Worm (Caenorhabditis elegans) whole organism, L1 larva: ENCODE measurements around the gene prp-9.

ENCODE experiments used
- C04F5.9 ChIP-seq: sonication (generic microtip); optimal IDR thresholded peaks from 2 replicates; lab custom pipeline; 2016; ENCODE audit warnings: missing genetic modification characterization, missing compliant biosample characterization
- C34B4.2 ChIP-seq: sonication (generic microtip); optimal IDR thresholded peaks from 2 replicates; lab custom pipeline; 2017; ENCODE audit warnings: mild to moderate bottlenecking, missing genetic modification characterization, missing compliant biosample characterization
- F16B12.6 ChIP-seq: fragments of 150-350 bp; optimal IDR thresholded peaks from 2 replicates; lab custom pipeline; 2014; ENCODE audit warnings: missing biosample characterization, missing genetic modification characterization
- ceh-63 ChIP-seq: fragments of 200-800 bp; sonication (Bioruptor generic); optimal IDR thresholded peaks from 2 replicates; lab custom pipeline; 2018; ENCODE audit warnings: mild to moderate bottlenecking, missing genetic modification characterization, missing compliant biosample characterization
- ceh-90 ChIP-seq: sonication (generic microtip); optimal IDR thresholded peaks from 2 replicates; lab custom pipeline; 2016; ENCODE audit warnings: missing genetic modification characterization, missing compliant biosample characterization
- dpl-1 ChIP-seq, 3 experiments: fragments of 150-350 bp in 2 of 3; sonication (generic microtip) in 1 of 3; optimal IDR thresholded peaks; 2 replicates each; lab custom pipeline; 2014 to 2017; ENCODE audit warnings: missing biosample characterization in 3 of 3, missing genetic modification characterization in 3 of 3, missing genetic modification reagents in 3 of 3
- efl-3 ChIP-seq: fragments of 200-800 bp; sonication (Bioruptor generic); optimal IDR thresholded peaks from 2 replicates; lab custom pipeline; 2018; ENCODE audit warnings: mild to moderate bottlenecking, missing genetic modification characterization, missing compliant biosample characterization
- egl-13 ChIP-seq: sonication (generic microtip); optimal IDR thresholded peaks from 2 replicates; lab custom pipeline; 2016; ENCODE audit warnings: missing genotype, missing genetic modification reagents, missing genetic modification characterization, missing compliant biosample characterization
- egl-27 ChIP-seq, 2 experiments: fragments of 150-350 bp in 1 of 2; sonication (generic microtip); optimal IDR thresholded peaks; 3 replicates each; lab custom pipeline; 2017 to 2018; ENCODE audit warnings: missing biosample characterization in 2 of 2, missing genetic modification characterization in 2 of 2, missing genetic modification reagents in 2 of 2
- elt-2 ChIP-seq: sonication (generic microtip); optimal IDR thresholded peaks from 2 replicates; lab custom pipeline; 2016; ENCODE audit warnings: missing genetic modification characterization, mild to moderate bottlenecking, inconsistent platforms, missing compliant biosample characterization, missing genetic modification reagents
- ets-5 ChIP-seq: fragments of 200-800 bp; sonication (Bioruptor generic); IDR thresholded peaks from 2 replicates; pipeline ENCODE4 v1.3.6; 2022; ENCODE audit warnings: missing genetic modification characterization, missing compliant biosample characterization
- fkh-10 ChIP-seq: sonication (generic microtip); optimal IDR thresholded peaks from 2 replicates; lab custom pipeline; 2017; ENCODE audit warnings: missing biosample characterization, missing genetic modification reagents, missing genetic modification characterization
- fkh-4 ChIP-seq: sonication (generic microtip); optimal IDR thresholded peaks from 2 replicates; lab custom pipeline; 2016; ENCODE audit warnings: missing compliant biosample characterization, missing genetic modification characterization, borderline replicate concordance
- hlh-4 ChIP-seq: sonication (generic microtip); optimal IDR thresholded peaks from 2 replicates; lab custom pipeline; 2016; ENCODE audit warnings: mild to moderate bottlenecking, missing genetic modification characterization, missing compliant biosample characterization
- jun-1 ChIP-seq: fragments of 150-350 bp; optimal IDR thresholded peaks from 2 replicates; lab custom pipeline; 2014; ENCODE audit warnings: missing biosample characterization, missing genetic modification reagents, missing genetic modification characterization
- lin-14 ChIP-seq: fragments of 200-800 bp; sonication (Bioruptor generic); optimal IDR thresholded peaks from 2 replicates; lab custom pipeline; 2018; ENCODE audit warnings: mild to moderate bottlenecking, missing genetic modification characterization, moderate library complexity, missing compliant biosample characterization
- lin-15B ChIP-seq: fragments of 150-350 bp; sonication (generic microtip); optimal IDR thresholded peaks from 3 replicates; lab custom pipeline; 2014; ENCODE audit warnings: missing biosample characterization, missing genetic modification characterization
- lin-39 ChIP-seq: fragments of 150-350 bp; optimal IDR thresholded peaks from 2 replicates; lab custom pipeline; 2014; ENCODE audit warnings: missing biosample characterization, missing genetic modification reagents, missing genetic modification characterization
- lir-3 ChIP-seq: sonication (generic microtip); optimal IDR thresholded peaks from 2 replicates; lab custom pipeline; 2016; ENCODE audit warnings: mild to moderate bottlenecking, missing genetic modification characterization, moderate library complexity, missing compliant biosample characterization; ENCODE audit not compliant: poor library complexity
- lsy-2 ChIP-seq, 2 experiments: fragments of 150-350 bp; optimal IDR thresholded peaks; 2 replicates each; lab custom pipeline; 2014; ENCODE audit warnings: missing biosample characterization in 2 of 2, missing genetic modification characterization in 2 of 2
- mdl-1 ChIP-seq, 2 experiments: fragments of 150-350 bp; optimal IDR thresholded peaks; 2 replicates each; lab custom pipeline; 2014 to 2017; ENCODE audit warnings: missing biosample characterization in 2 of 2, missing genetic modification characterization in 2 of 2, inconsistent platforms in 1 of 2
- mef-2 ChIP-seq: fragments of 150-350 bp; optimal IDR thresholded peaks from 2 replicates; lab custom pipeline; 2014; ENCODE audit warnings: missing biosample characterization, missing genetic modification characterization
- nhr-20 ChIP-seq: sonication (generic microtip); optimal IDR thresholded peaks from 2 replicates; lab custom pipeline; 2016; ENCODE audit warnings: mild to moderate bottlenecking, missing genetic modification characterization, missing compliant biosample characterization
- nhr-237 ChIP-seq: fragments of 150-350 bp; optimal IDR thresholded peaks from 2 replicates; lab custom pipeline; 2014; ENCODE audit warnings: missing biosample characterization, missing genetic modification characterization
- nhr-28 ChIP-seq: fragments of 150-350 bp; optimal IDR thresholded peaks from 2 replicates; lab custom pipeline; 2014; ENCODE audit warnings: missing biosample characterization, missing genetic modification characterization
- nhr-71 ChIP-seq: sonication (generic microtip); optimal IDR thresholded peaks from 2 replicates; lab custom pipeline; 2016; ENCODE audit warnings: mild to moderate bottlenecking, missing genetic modification characterization, moderate library complexity, missing compliant biosample characterization
- nhr-76 ChIP-seq: sonication (generic microtip); optimal IDR thresholded peaks from 2 replicates; lab custom pipeline; 2017; ENCODE audit warnings: missing biosample characterization, missing genetic modification characterization
- nhr-84 ChIP-seq: sonication (generic microtip); optimal IDR thresholded peaks from 2 replicates; lab custom pipeline; 2017; ENCODE audit warnings: missing biosample characterization, missing genetic modification characterization
- nhr-85 ChIP-seq: sonication (generic microtip); peaks from one replicate; lab custom pipeline; 2016; ENCODE audit warnings: missing genetic modification characterization, inconsistent platforms, missing compliant biosample characterization
- nhr-90 ChIP-seq: sonication (generic microtip); optimal IDR thresholded peaks from 2 replicates; lab custom pipeline; 2016; ENCODE audit warnings: mild to moderate bottlenecking, missing genetic modification characterization, missing compliant biosample characterization; ENCODE audit not compliant: poor library complexity
- pax-3 ChIP-seq: fragments of 200-800 bp; sonication (Bioruptor generic); optimal IDR thresholded peaks from 2 replicates; lab custom pipeline; 2018; ENCODE audit warnings: mild to moderate bottlenecking, missing genetic modification characterization, moderate library complexity, missing compliant biosample characterization
- pqm-1 ChIP-seq: sonication (generic microtip); optimal IDR thresholded peaks from 3 replicates; lab custom pipeline; 2017; ENCODE audit warnings: missing biosample characterization, missing genetic modification characterization
- skn-1 ChIP-seq: fragments of 150-350 bp; optimal IDR thresholded peaks from 2 replicates; lab custom pipeline; 2014; ENCODE audit warnings: missing biosample characterization, missing genetic modification characterization
- snu-23 ChIP-seq: sonication (generic microtip); optimal IDR thresholded peaks from 2 replicates; lab custom pipeline; 2016; ENCODE audit warnings: missing genetic modification characterization, missing compliant biosample characterization
- unc-30 ChIP-seq: sonication (generic microtip); optimal IDR thresholded peaks from 2 replicates; lab custom pipeline; 2017; ENCODE audit warnings: missing biosample characterization, missing genetic modification characterization
- unc-86 ChIP-seq: sonication (generic microtip); optimal IDR thresholded peaks from 2 replicates; lab custom pipeline; 2016; ENCODE audit warnings: missing genetic modification characterization, missing compliant biosample characterization
- unc-98 ChIP-seq: fragments of 200-800 bp; sonication (Bioruptor generic); IDR thresholded peaks from 2 replicates; pipeline ENCODE4 v1.3.6; 2022; ENCODE audit warnings: missing genetic modification characterization, missing compliant biosample characterization
- ztf-11 ChIP-seq, 2 experiments: sonication (generic microtip); optimal IDR thresholded peaks; 2 replicates each; lab custom pipeline; 2016 to 2017; ENCODE audit warnings: missing genetic modification characterization in 2 of 2, missing biosample characterization in 1 of 2, missing compliant biosample characterization in 1 of 2

The prp-9 gene

ce11 chrII:8516783-8517182 lies 8.4 kb downstream of the prp-9 start, which contains the start of gene rnh-2 (continued):
- peak; percentile 42 for TF ChIP-seq pax-3 (tag; lab: Kevin White, UChicago)
- peak in 1 of 2 experiments; percentile 33 for TF ChIP-seq ztf-11 (tag; optimal IDR thresholded peaks at IDR 0.05; lab: Kevin White, UChicago)
- peak; percentile 65 for TF ChIP-seq F16B12.6 (tag; lab: Kevin White, UChicago)
- TF ChIP-seq nhr-237 (tag; lab: Kevin White, UChicago): no peak
- no peak for TF ChIP-seq ceh-63
- TF ChIP-seq skn-1 (tag; lab: Kevin White, UChicago): peak; percentile 25
- no peak for TF ChIP-seq nhr-76
- peak; percentile 55 to 79 (median 68) for TF ChIP-seq dpl-1 (GFP tag; optimal IDR thresholded peaks at IDR 0.05; lab: Kevin White, UChicago)

- TF ChIP-seq elt-2 (tag; lab: Kevin White, UChicago): peak; percentile 37
- TF ChIP-seq snu-23 (GFP tag; lab: Kevin White, UChicago): no peak
These were observed 9.7 kb downstream of the prp-9 start for ce11 chrII:8515521-8515920.

- TF ChIP-seq lin-39 (tag; lab: Kevin White, UChicago) (no peak), lin-14 (GFP tag; lab: Kevin White, UChicago) (peak; percentile 15), jun-1 (tag; lab: Kevin White, UChicago) (peak; percentile 15), unc-86 (no peak), elt-2 (tag; lab: Kevin White, UChicago) (peak; percentile 85), ceh-63 (no peak), nhr-20 (peak; percentile 3)
These were observed 10.5 kb downstream of the prp-9 start, which contains the start of gene ctg-2 for ce11 chrII:8514729-8515128. TSS of gene ctg-2 (plus strand) at chrII:8515054.

- TF ChIP-seq nhr-85 (tag; lab: Kevin White, UChicago): no peak
- no peak for TF ChIP-seq jun-1 (tag; lab: Kevin White, UChicago)
- TF ChIP-seq pqm-1 (tag; lab: Kevin White, UChicago): no peak
- TF ChIP-seq ceh-90: no peak
- TF ChIP-seq unc-30 (tag; lab: Kevin White, UChicago): no peak
- TF ChIP-seq egl-27 (tag; optimal IDR thresholded peaks at IDR 0.05; lab: Kevin White, UChicago): no peak
- no peak for TF ChIP-seq nhr-84 (tag; lab: Kevin White, UChicago)
- no peak for TF ChIP-seq egl-13
- no peak for TF ChIP-seq mef-2 (tag; lab: Kevin White, UChicago)
- TF ChIP-seq ets-5 (GFP tag; lab: Robert Waterston, UW): no peak
- TF ChIP-seq lir-3 (tag; lab: Kevin White, UChicago): no peak
These were observed 16.2 kb downstream of the prp-9 start, which contains the start of gene T13H5.1 for ce11 chrII:8508956-8509355. TSS of gene T13H5.1 (minus strand) at chrII:8509056.

- TF ChIP-seq elt-2 (tag; lab: Kevin White, UChicago): peak; percentile 14
- no peak for TF ChIP-seq nhr-20
- no peak for TF ChIP-seq lin-39 (tag; lab: Kevin White, UChicago)
- TF ChIP-seq nhr-28 (tag; lab: Kevin White, UChicago): no peak
- TF ChIP-seq hlh-4: no peak
- no peak for TF ChIP-seq skn-1 (tag; lab: Kevin White, UChicago)
These were observed 18.4 kb downstream of the prp-9 start for ce11 chrII:8506759-8507158.

ce11 chrII:8504074-8504724 lies 21.0 kb downstream of the prp-9 start:
- TF ChIP-seq lir-3 (tag; lab: Kevin White, UChicago) (no peak), C04F5.9 (no peak), C34B4.2 (no peak), nhr-71 (tag; lab: Kevin White, UChicago) (peak; percentile 23), lin-14 (GFP tag; lab: Kevin White, UChicago) (peak; percentile 58), fkh-4 (tag; lab: Kevin White, UChicago) (no peak), lsy-2 (tag; optimal IDR thresholded peaks at IDR 0.05; lab: Kevin White, UChicago) (peak in 1 of 2 experiments; percentile 13), efl-3 (GFP tag; lab: Kevin White, UChicago) (no peak), mdl-1 (tag; optimal IDR thresholded peaks at IDR 0.05; lab: Kevin White, UChicago) (no peak), fkh-10 (GFP tag; lab: Kevin White, UChicago) (no peak), lin-15B (tag; lab: Kevin White, UChicago) (no peak), unc-98 (GFP tag; lab: Robert Waterston, UW) (no peak), nhr-90 (tag; lab: Kevin White, UChicago) (no peak)
